Worm (Caenorhabditis elegans): ENCODE results near the gene mif-2.
A peak's percentile ranks its signal among the peaks of the same experiment; 100 is the strongest.

mif-2 gene

DNA sequence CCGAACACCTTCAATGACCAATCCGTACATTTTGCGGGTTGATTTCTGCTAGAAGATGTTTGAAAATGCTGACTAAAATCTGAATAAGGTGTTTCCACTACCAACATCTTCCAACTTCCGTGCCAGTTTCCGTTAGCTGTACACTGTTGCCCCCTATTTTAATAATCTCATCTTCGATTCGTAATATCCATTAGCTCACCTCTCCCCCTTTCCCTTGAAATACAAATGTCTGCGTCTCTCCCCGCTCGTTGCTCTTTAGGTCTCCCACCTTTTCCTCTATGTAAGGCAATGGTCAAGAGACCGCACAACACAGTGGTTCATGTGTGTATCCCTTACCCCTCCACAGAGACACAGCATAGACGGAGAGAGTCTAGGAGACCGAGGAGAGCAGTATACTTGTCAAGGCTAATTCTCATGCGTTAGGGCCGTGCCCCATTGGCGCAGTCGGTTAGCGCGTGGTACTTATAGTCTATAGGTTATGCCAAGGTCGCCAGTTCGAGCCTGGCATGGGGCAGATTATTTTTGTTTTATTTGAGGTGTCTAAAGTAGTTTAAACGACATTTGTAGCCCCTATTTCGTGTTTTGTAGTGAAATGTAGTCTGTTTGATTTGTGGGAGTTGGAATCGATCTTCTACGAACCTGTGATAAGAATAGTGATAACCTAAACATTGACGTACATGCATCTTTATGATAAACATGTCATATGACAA lies 23.6 kb upstream of the mif-2 start, which contains the start of gene gcy-33 (continued):
- TF ChIP-seq nhr-90 (tag; optimal IDR thresholded peaks at IDR 0.05; ENCODE audit: poor library complexity) (peak; percentile 91), irx-1 (tag; optimal IDR thresholded peaks at IDR 0.05) (peak; percentile 60), snpc-4 (tag; optimal IDR thresholded peaks at IDR 0.05) (peak; percentile 81), efl-3 (GFP tag; optimal IDR thresholded peaks at IDR 0.05) (no peak), hlh-17 (GFP tag; optimal IDR thresholded peaks at IDR 0.05; ENCODE audit: borderline replicate concordance) (no peak), nhr-12 (tag; optimal IDR thresholded peaks at IDR 0.05) (no peak), egl-13 (tag; optimal IDR thresholded peaks at IDR 0.05) (peak; percentile 87), nhr-237 (tag; optimal IDR thresholded peaks at IDR 0.05) (peak; percentile 58), nhr-28 (tag; optimal IDR thresholded peaks at IDR 0.05) (no peak), mep-1 (tag; optimal IDR thresholded peaks at IDR 0.05) (peak; percentile 87), C34B4.2 (tag; optimal IDR thresholded peaks at IDR 0.05) (no peak), lin-39 (tag; optimal IDR thresholded peaks at IDR 0.05) (no peak), ztf-11 (tag; optimal IDR thresholded peaks at IDR 0.05) (peak in 1 of 2 experiments; percentile 81), pag-3 (tag; optimal IDR thresholded peaks at IDR 0.05; ENCODE audit: borderline replicate concordance, insufficient read depth) (no peak), sup-37 (GFP tag; optimal IDR thresholded peaks at IDR 0.05) (no peak), vab-15 (tag; optimal IDR thresholded peaks at IDR 0.05) (no peak), xbp-1 (tag; optimal IDR thresholded peaks at IDR 0.05) (peak; percentile 83), tlp-1 (tag; optimal IDR thresholded peaks at IDR 0.05) (peak; percentile 62), mab-9 (GFP tag; IDR thresholded peaks at IDR 0.05) (no peak), nhr-76 (tag; optimal IDR thresholded peaks at IDR 0.05) (peak; percentile 24), nhr-11 (tag; optimal IDR thresholded peaks at IDR 0.05) (peak; percentile 33), ceh-88 (GFP tag; IDR thresholded peaks at IDR 0.05) (0 out of 2 replicates have a peak, but pooled peaks have one; percentile 30), skn-1 (tag; optimal IDR thresholded peaks at IDR 0.05) (peak; percentile 63), zag-1 (tag; optimal IDR thresholded peaks at IDR 0.05) (no peak), jun-1 (tag; optimal IDR thresholded peaks at IDR 0.05) (peak; percentile 68), aly-2 (tag; optimal IDR thresholded peaks at IDR 0.05) (peak; percentile 75), ceh-82 (tag; optimal IDR thresholded peaks at IDR 0.05) (peak; percentile 49 to 71 (median 67)), lir-3 (tag; optimal IDR thresholded peaks at IDR 0.05; ENCODE audit: poor library complexity) (peak; percentile 56), pqm-1 (tag; optimal IDR thresholded peaks at IDR 0.05) (peak; percentile 71), nhr-71 (tag; optimal IDR thresholded peaks at IDR 0.05) (peak; percentile 87), hlh-4 (tag; optimal IDR thresholded peaks at IDR 0.05) (no peak), elt-2 (tag; optimal IDR thresholded peaks at IDR 0.05) (peak; percentile 98), ceh-63 (GFP tag; optimal IDR thresholded peaks at IDR 0.05) (no peak), elt-3 (tag; optimal IDR thresholded peaks at IDR 0.05) (peak in 5 of 6 experiments; percentile 17 to 58 (median 43)), unc-86 (tag; optimal IDR thresholded peaks at IDR 0.05) (peak; percentile 84), fkh-8 (tag; optimal IDR thresholded peaks at IDR 0.05) (peak; percentile 69), zip-4 (GFP tag; optimal IDR thresholded peaks at IDR 0.05) (peak; percentile 56), dsc-1 (tag; optimal IDR thresholded peaks at IDR 0.05) (peak; percentile 81), ztf-4 (tag; optimal IDR thresholded peaks at IDR 0.05) (peak; percentile 58), lin-35 (GFP tag; optimal IDR thresholded peaks at IDR 0.05) (peak; percentile 71 to 82), nhr-20 (tag; optimal IDR thresholded peaks at IDR 0.05) (peak; percentile 94), blmp-1 (tag; optimal IDR thresholded peaks at IDR 0.05) (peak; percentile 46), fos-1 (tag; optimal IDR thresholded peaks at IDR 0.05) (peak; percentile 35), Y116A8C.19 (tag; optimal IDR thresholded peaks at IDR 0.05; ENCODE audit: borderline replicate concordance) (no peak), lin-14 (GFP tag; optimal IDR thresholded peaks at IDR 0.05) (peak; percentile 81), pax-3 (tag; optimal IDR thresholded peaks at IDR 0.05) (peak; percentile 83), ceh-8 (GFP tag; optimal IDR thresholded peaks at IDR 0.05) (peak; percentile 75), mdl-1 (tag; optimal IDR thresholded peaks at IDR 0.05) (peak in 1 of 2 experiments; percentile 79), egl-27 (tag; optimal IDR thresholded peaks at IDR 0.05) (no peak), snu-23 (GFP tag; optimal IDR thresholded peaks at IDR 0.05) (peak; percentile 92)
